Worm (Caenorhabditis elegans): ENCODE results near the gene F56D6.11.
A peak's percentile ranks its signal among the peaks of the same experiment; 100 is the strongest.

The F56D6.11 gene

ce11 chrIV:3944459-3944858, 38.2 kb upstream of the F56D6.11 start, which contains the start of gene clec-72 (continued):
- no peak for TF ChIP-seq nhr-42 (GFP tag; IDR thresholded peaks at IDR 0.05)
- TF ChIP-seq lin-39 (tag; optimal IDR thresholded peaks at IDR 0.05): no peak
- no peak for TF ChIP-seq daf-12 (tag; optimal IDR thresholded peaks at IDR 0.05)
- peak; percentile 98 for TF ChIP-seq pqm-1 (tag; optimal IDR thresholded peaks at IDR 0.05)
- no peak for TF ChIP-seq ztf-7 (tag; optimal IDR thresholded peaks at IDR 0.05)
- peak in 1 of 2 experiments; percentile 51 for TF ChIP-seq unc-62 (GFP tag; optimal IDR thresholded peaks at IDR 0.05 in 1 of 2)
- no peak for TF ChIP-seq unc-62 (tag; optimal IDR thresholded peaks at IDR 0.05)

- TF ChIP-seq zip-11 (GFP tag; IDR thresholded peaks at IDR 0.05) (no peak), hif-1 (tag; optimal IDR thresholded peaks at IDR 0.05) (no peak), ama-1 (optimal IDR thresholded peaks at IDR 0.05) (no peak), zip-2 (tag; optimal IDR thresholded peaks at IDR 0.05) (no peak), Y105C5A.15 (GFP tag; IDR thresholded peaks at IDR 0.05) (no peak), unc-62 (GFP tag; optimal IDR thresholded peaks at IDR 0.05 in 1 of 2) (no peak), unc-62 (tag; optimal IDR thresholded peaks at IDR 0.05) (no peak), fkh-10 (GFP tag; optimal IDR thresholded peaks at IDR 0.05) (no peak), ceh-82 (tag; optimal IDR thresholded peaks at IDR 0.05) (no peak), unc-39 (tag; optimal IDR thresholded peaks at IDR 0.05) (no peak), aha-1 (tag) (no peak), lin-38 (GFP tag; IDR thresholded peaks at IDR 0.05) (no peak), spr-1 (tag; optimal IDR thresholded peaks at IDR 0.05) (no peak), dmd-6 (GFP tag; IDR thresholded peaks at IDR 0.05) (no peak), unc-130 (GFP tag; optimal IDR thresholded peaks at IDR 0.05) (no peak), mxl-2 (GFP tag; conservative IDR thresholded peaks at IDR 0.05) (no peak), spr-3 (GFP tag; optimal IDR thresholded peaks at IDR 0.05) (no peak), daf-19 (GFP tag; conservative IDR thresholded peaks at IDR 0.05) (no peak), nhr-28 (tag; optimal IDR thresholded peaks at IDR 0.05) (no peak)
Observed at ce11 chrIV:3943003-3943402, 36.7 kb upstream of the F56D6.11 start, which contains the start of gene Y46C8AL.11. TSS of gene Y46C8AL.11 (plus strand) at chrIV:3943303.

ce11 chrIV:3941658-3942328, 35.5 kb upstream of the F56D6.11 start, which contains the start of gene clec-174:
TSS of gene clec-174 (minus strand) at chrIV:3941708.
- TF ChIP-seq madf-5 (GFP tag; IDR thresholded peaks at IDR 0.05) (no peak), nhr-42 (GFP tag; IDR thresholded peaks at IDR 0.05) (no peak), Y75B8A.6 (GFP tag; IDR thresholded peaks at IDR 0.05) (no peak), nhr-28 (tag; optimal IDR thresholded peaks at IDR 0.05) (peak; percentile 87), unc-130 (GFP tag; optimal IDR thresholded peaks at IDR 0.05) (no peak), mdt-29 (GFP tag; IDR thresholded peaks at IDR 0.05) (no peak), rbr-2 (tag; optimal IDR thresholded peaks at IDR 0.05) (no peak), T26A8.4 (GFP tag; IDR thresholded peaks at IDR 0.05) (no peak), ama-1 (optimal IDR thresholded peaks at IDR 0.05) (no peak), Y105C5A.15 (GFP tag; IDR thresholded peaks at IDR 0.05) (no peak), lim-7 (GFP tag; IDR thresholded peaks at IDR 0.05) (no peak), hmg-1.1 (GFP tag; IDR thresholded peaks at IDR 0.05) (no peak), nhr-102 (tag; optimal IDR thresholded peaks at IDR 0.05) (no peak), daf-19 (GFP tag; conservative IDR thresholded peaks at IDR 0.05) (no peak), snpc-1.2 (GFP tag; IDR thresholded peaks at IDR 0.05) (no peak), mxl-2 (GFP tag; conservative IDR thresholded peaks at IDR 0.05) (no peak), unc-62 (GFP tag; optimal IDR thresholded peaks at IDR 0.05 in 1 of 2) (peak in 1 of 2 experiments; percentile 35), unc-62 (tag; optimal IDR thresholded peaks at IDR 0.05) (no peak), tag-97 (GFP tag; IDR thresholded peaks at IDR 0.05) (no peak), spr-1 (tag; optimal IDR thresholded peaks at IDR 0.05) (no peak), F37D6.2 (tag; optimal IDR thresholded peaks at IDR 0.05) (no peak), dmd-8 (GFP tag; IDR thresholded peaks at IDR 0.05) (no peak), F44E2.7 (GFP tag; IDR thresholded peaks at IDR 0.05) (no peak), nhr-77 (tag; optimal IDR thresholded peaks at IDR 0.05) (peak; percentile 54), hif-1 (tag; optimal IDR thresholded peaks at IDR 0.05) (no peak), lin-29 (GFP tag; IDR thresholded peaks at IDR 0.05) (no peak), nhr-41 (GFP tag; IDR thresholded peaks at IDR 0.05) (no peak), egl-27 (tag; optimal IDR thresholded peaks at IDR 0.05) (no peak), zag-1 (tag; optimal IDR thresholded peaks at IDR 0.05) (no peak), pqm-1 (tag; optimal IDR thresholded peaks at IDR 0.05) (peak; percentile 6), php-3 (GFP tag; IDR thresholded peaks at IDR 0.05) (no peak), snpc-4 (tag; optimal IDR thresholded peaks at IDR 0.05) (no peak), dmd-6 (GFP tag; IDR thresholded peaks at IDR 0.05) (no peak), ceh-44 (GFP tag; IDR thresholded peaks at IDR 0.05) (no peak), aha-1 (tag) (peak; percentile 87), dve-1 (tag; optimal IDR thresholded peaks at IDR 0.05; ENCODE audit: insufficient read depth) (no peak), hlh-30 (tag; optimal IDR thresholded peaks at IDR 0.05; ENCODE audit: insufficient read depth) (no peak)
